Fruit fly (Drosophila melanogaster): Measurements from ENCODE around the gene CG32448.

Gene CG32448

DNA sequence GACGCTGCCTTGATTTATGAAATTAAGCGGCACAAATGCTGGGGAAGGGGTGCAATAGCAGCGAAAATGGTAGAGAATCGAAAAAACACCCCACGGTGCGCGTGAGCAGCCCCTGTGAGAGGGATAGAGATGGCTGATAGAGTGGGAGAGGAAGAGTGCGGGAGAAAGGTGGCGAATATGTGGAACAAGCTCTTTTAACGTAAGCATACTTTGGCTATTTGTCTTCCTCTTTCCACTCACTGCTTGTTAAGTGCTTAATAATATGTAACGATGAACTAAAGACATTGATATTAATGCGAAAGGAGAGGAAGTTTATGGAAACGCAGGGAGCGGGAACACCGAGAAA is 12.3 kb upstream of the CG32448 start:
- no peak for TF ChIP-seq jim (GFP tag; optimal IDR thresholded peaks at IDR 0.05)
- no peak for TF ChIP-seq usp (GFP tag; optimal IDR thresholded peaks at IDR 0.05)
- TF ChIP-seq GATAd (GFP tag; optimal IDR thresholded peaks at IDR 0.05): no peak
- TF ChIP-seq sv (GFP tag; optimal IDR thresholded peaks at IDR 0.05): no peak
- no peak for TF ChIP-seq HLH106 (tag; optimal IDR thresholded peaks at IDR 0.05)
- no peak for TF ChIP-seq Hr83 (GFP tag; optimal IDR thresholded peaks at IDR 0.05; ENCODE audit: poor library complexity, severe bottlenecking)
- no peak for TF ChIP-seq Hnf4 (GFP tag; optimal IDR thresholded peaks at IDR 0.05)
- no peak for TF ChIP-seq CG9705 (GFP tag; optimal IDR thresholded peaks at IDR 0.05)
- no peak for TF ChIP-seq tai (GFP tag; optimal IDR thresholded peaks at IDR 0.05)
- no peak for TF ChIP-seq dmrt93B (GFP tag; optimal IDR thresholded peaks at IDR 0.05)
- no peak for TF ChIP-seq foxo (GFP tag; optimal IDR thresholded peaks at IDR 0.05)
- TF ChIP-seq Dfd (GFP tag; optimal IDR thresholded peaks at IDR 0.05): no peak
- TF ChIP-seq lola (GFP tag; optimal IDR thresholded peaks at IDR 0.05): no peak
- TF ChIP-seq rgr (GFP tag; optimal IDR thresholded peaks at IDR 0.05): no peak

DNA sequence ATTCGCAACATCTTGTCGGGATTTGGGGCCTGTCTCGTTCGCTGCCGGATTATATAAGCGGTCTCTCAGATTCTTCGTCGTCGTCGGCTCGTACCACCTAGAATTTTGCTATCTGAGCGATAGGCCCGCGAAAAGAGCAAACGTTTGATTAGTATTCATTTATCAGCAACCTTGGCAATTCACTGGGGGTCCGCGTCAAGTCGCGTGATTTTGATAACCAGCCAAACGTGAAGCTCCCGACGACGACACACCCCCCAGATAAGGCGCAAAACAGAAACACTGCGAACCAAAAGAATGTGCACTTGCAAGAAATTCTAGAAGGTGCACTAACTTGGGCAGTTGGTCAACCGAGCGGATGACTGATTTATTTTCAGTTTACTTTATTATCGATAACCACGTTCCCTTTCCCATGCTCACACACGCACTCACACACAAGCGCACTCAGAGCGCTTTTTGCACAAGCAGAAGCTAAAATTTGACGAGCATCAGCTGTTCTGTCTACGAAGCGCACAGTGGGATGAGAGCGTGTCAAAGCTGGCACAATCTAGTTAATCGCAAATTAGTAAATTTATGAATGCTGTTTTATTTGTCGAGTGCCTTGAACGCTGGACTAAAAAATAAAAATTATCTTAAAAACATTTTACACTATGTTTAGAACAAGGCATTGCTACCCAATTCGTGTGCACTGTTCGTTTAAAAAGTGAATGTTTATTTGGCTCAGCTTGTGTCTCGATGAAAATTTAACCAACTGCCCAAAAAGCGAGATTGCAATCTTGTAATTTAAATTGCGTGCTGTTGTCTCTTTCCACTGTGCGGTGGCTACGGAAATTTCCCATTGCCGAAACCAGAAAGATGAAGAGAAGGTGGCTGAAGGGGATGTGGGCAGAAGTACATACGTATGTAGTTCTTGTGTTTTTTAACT is 11.7 kb upstream of the CG32448 start:
- peak; percentile 23 for TF ChIP-seq Dif (GFP tag; optimal IDR thresholded peaks at IDR 0.05; ENCODE audit: partially characterized antibody)
- TF ChIP-seq rgr (GFP tag; optimal IDR thresholded peaks at IDR 0.05): peak; percentile 91
- no peak for TF ChIP-seq pan (optimal IDR thresholded peaks at IDR 0.05)
- TF ChIP-seq CG32264 (GFP tag; optimal IDR thresholded peaks at IDR 0.05): peak; percentile 89
- TF ChIP-seq h (GFP tag; optimal IDR thresholded peaks at IDR 0.05): peak; percentile 96
- TF ChIP-seq dmrt93B (GFP tag; optimal IDR thresholded peaks at IDR 0.05): peak; percentile 92
- TF ChIP-seq lola (GFP tag; optimal IDR thresholded peaks at IDR 0.05): no peak
- TF ChIP-seq dl (GFP tag; optimal IDR thresholded peaks at IDR 0.05; ENCODE audit: insufficient read depth in 1 of 2, partially characterized antibody in 2 of 2): no peak
- TF ChIP-seq Hr78 (GFP tag; optimal IDR thresholded peaks at IDR 0.05): no peak
- peak; percentile 95 for TF ChIP-seq Sp1 (GFP tag; optimal IDR thresholded peaks at IDR 0.05)
- peak; percentile 79 for TF ChIP-seq dsf (GFP tag; optimal IDR thresholded peaks at IDR 0.05; ENCODE audit: borderline replicate concordance)
- TF ChIP-seq Rel (GFP tag; optimal IDR thresholded peaks at IDR 0.05): peak; percentile 80
- peak; percentile 55 for TF ChIP-seq Rel (tag; optimal IDR thresholded peaks at IDR 0.05)
- TF ChIP-seq Abd-B (GFP tag; optimal IDR thresholded peaks at IDR 0.05): no peak
- TF ChIP-seq brk (GFP tag; optimal IDR thresholded peaks at IDR 0.05): peak; percentile 78
- peak; percentile 98 for TF ChIP-seq woc (GFP tag; optimal IDR thresholded peaks at IDR 0.05)
- no peak for TF ChIP-seq jim (GFP tag; optimal IDR thresholded peaks at IDR 0.05)
- no peak for TF ChIP-seq CrebA (GFP tag; optimal IDR thresholded peaks at IDR 0.05; ENCODE audit: borderline replicate concordance)
- peak; percentile 52 for TF ChIP-seq Jra (GFP tag; optimal IDR thresholded peaks at IDR 0.05)
- TF ChIP-seq foxo (GFP tag; optimal IDR thresholded peaks at IDR 0.05): peak; percentile 86 to 96
- peak; percentile 97 for TF ChIP-seq br (GFP tag; optimal IDR thresholded peaks at IDR 0.05)
- no peak for TF ChIP-seq tai (GFP tag; optimal IDR thresholded peaks at IDR 0.05)
- peak; percentile 54 for TF ChIP-seq Mio (GFP tag; optimal IDR thresholded peaks at IDR 0.05)
- TF ChIP-seq OdsH (GFP tag; optimal IDR thresholded peaks at IDR 0.05): peak; percentile 91
- peak; percentile 47 for TF ChIP-seq Hr83 (GFP tag; optimal IDR thresholded peaks at IDR 0.05; ENCODE audit: poor library complexity, severe bottlenecking)
- peak; percentile 92 for TF ChIP-seq HLH106 (tag; optimal IDR thresholded peaks at IDR 0.05)
- peak; percentile 87 for TF ChIP-seq Hnf4 (GFP tag; optimal IDR thresholded peaks at IDR 0.05)
- TF ChIP-seq sage (GFP tag; optimal IDR thresholded peaks at IDR 0.05): peak; percentile 91
- TF ChIP-seq Vsx2 (GFP tag; optimal IDR thresholded peaks at IDR 0.05; ENCODE audit: partially characterized antibody): no peak
- peak; percentile 33 for TF ChIP-seq GATAd (GFP tag; optimal IDR thresholded peaks at IDR 0.05)
- no peak for TF ChIP-seq N (GFP tag; optimal IDR thresholded peaks at IDR 0.05)
- TF ChIP-seq Dfd (GFP tag; optimal IDR thresholded peaks at IDR 0.05): no peak
- TF ChIP-seq CG9705 (GFP tag; optimal IDR thresholded peaks at IDR 0.05): peak; percentile 80
- TF ChIP-seq Myc (optimal IDR thresholded peaks at IDR 0.05): no peak
- TF ChIP-seq fru (GFP tag; optimal IDR thresholded peaks at IDR 0.05): peak; percentile 97
- peak; percentile 94 for TF ChIP-seq ey (GFP tag; optimal IDR thresholded peaks at IDR 0.05)
- TF ChIP-seq sv (GFP tag; optimal IDR thresholded peaks at IDR 0.05): peak; percentile 92
- TF ChIP-seq psq (GFP tag; optimal IDR thresholded peaks at IDR 0.05): peak; percentile 86
- TF ChIP-seq usp (GFP tag; optimal IDR thresholded peaks at IDR 0.05): no peak
